Fruit fly (Drosophila melanogaster) S2 (cell line): ENCODE measurements around the gene sinu.

Experiments
- CG8478 ChIP-seq: fragments of >200 bp; optimal IDR thresholded peaks from 2 replicates; lab custom pipeline; 2018
- CTCF ChIP-seq, 2 experiments: fragments of >200 bp; optimal IDR thresholded peaks; 2 replicates each; lab custom pipeline; 2018

- TF ChIP-seq CTCF (optimal IDR thresholded peaks at IDR 0.05; lab: Kevin White, UChicago) (no peak), CG8478 (lab: Kevin White, UChicago) (no peak)
These were observed 49.2 kb upstream of the sinu start for dm6 chr3L:5610582-5610981.
